Fruit fly (Drosophila melanogaster): Measurements from ENCODE around the gene nmd.

The nmd gene

DNA sequence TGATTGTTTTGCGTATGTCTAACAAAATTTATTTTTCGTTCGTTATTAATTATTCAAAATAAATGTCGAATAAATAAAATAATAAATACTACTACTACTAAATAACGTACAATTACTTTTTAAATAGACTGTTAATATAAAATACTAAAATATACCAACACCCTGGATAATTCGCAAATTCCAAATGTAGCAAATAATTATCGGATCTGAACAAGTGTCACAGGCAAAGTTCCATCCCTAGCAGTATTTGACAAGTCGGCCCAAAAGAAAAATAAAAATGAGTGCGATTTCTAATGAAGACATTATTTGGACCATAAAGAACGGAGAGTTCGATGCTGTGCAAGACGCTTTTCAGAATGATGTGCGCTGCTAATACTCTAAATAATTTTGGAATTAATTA, 37.7 kb upstream of the nmd start, which contains the start of gene CG31715 (continued):
- TF ChIP-seq hth (optimal IDR thresholded peaks at IDR 0.05), result no peak
- no peak for TF ChIP-seq kay (GFP tag; optimal IDR thresholded peaks at IDR 0.05)
- no peak for TF ChIP-seq Fer1 (GFP tag; optimal IDR thresholded peaks at IDR 0.05)
- TF ChIP-seq otp (GFP tag; IDR thresholded peaks at IDR 0.05), result no peak
- TF ChIP-seq CG34422 (GFP tag; IDR thresholded peaks at IDR 0.05), result no peak; the same call in 2 of the 3 replicates
- peak; percentile 18 for TF ChIP-seq gsb-n (tag; optimal IDR thresholded peaks at IDR 0.05)
- no peak for TF ChIP-seq Deaf1 (tag; optimal IDR thresholded peaks at IDR 0.05)
- no peak for TF ChIP-seq org-1 (GFP tag; optimal IDR thresholded peaks at IDR 0.05)
- no peak for TF ChIP-seq CG3838 (GFP tag; optimal IDR thresholded peaks at IDR 0.05)
- TF ChIP-seq ftz-f1 (GFP tag; optimal IDR thresholded peaks at IDR 0.05), result no peak
- TF ChIP-seq Optix (GFP tag; IDR thresholded peaks at IDR 0.05), result no peak
- no peak for TF ChIP-seq bab2 (GFP tag; optimal IDR thresholded peaks at IDR 0.05)
- TF ChIP-seq grn (GFP tag; optimal IDR thresholded peaks at IDR 0.05), result no peak
- no peak for TF ChIP-seq CG14860 (GFP tag; IDR thresholded peaks at IDR 0.05; ENCODE audit: partially characterized antibody)
- TF ChIP-seq Dp (GFP tag; optimal IDR thresholded peaks at IDR 0.05), result peak; percentile 12
- no peak for TF ChIP-seq CG5180 (GFP tag; optimal IDR thresholded peaks at IDR 0.05)
- no peak for TF ChIP-seq Spps (tag; optimal IDR thresholded peaks at IDR 0.05)
- TF ChIP-seq CG15514 (GFP tag; optimal IDR thresholded peaks at IDR 0.05), result peak; percentile 37
- peak; percentile 60; the same call in 1 of the 2 replicates for TF ChIP-seq amos (GFP tag; IDR thresholded peaks at IDR 0.05; ENCODE audit: partially characterized antibody)
- no peak for TF ChIP-seq CG7928 (GFP tag; optimal IDR thresholded peaks at IDR 0.05)
- no peak for TF ChIP-seq slou (GFP tag; optimal IDR thresholded peaks at IDR 0.05)
- TF ChIP-seq sisA (GFP tag; IDR thresholded peaks at IDR 0.05), result no peak
- TF ChIP-seq row (GFP tag; IDR thresholded peaks at IDR 0.05), result peak; percentile 81
- peak; percentile 47; the same call in 1 of the 3 replicates for TF ChIP-seq CG16813 (GFP tag; IDR thresholded peaks at IDR 0.05; ENCODE audit: partially characterized antibody)
- no peak for TF ChIP-seq crc (GFP tag; optimal IDR thresholded peaks at IDR 0.05)
- TF ChIP-seq CG17829 (tag; optimal IDR thresholded peaks at IDR 0.05), result peak; percentile 16
- no peak for TF ChIP-seq pros (GFP tag; optimal IDR thresholded peaks at IDR 0.05)
- TF ChIP-seq CG3995 (GFP tag; optimal IDR thresholded peaks at IDR 0.05), result peak; percentile 23
- TF ChIP-seq CG9609 (GFP tag; optimal IDR thresholded peaks at IDR 0.05), result no peak
- no peak for TF ChIP-seq CG11560 (tag; IDR thresholded peaks at IDR 0.05)
- peak; percentile 4 for TF ChIP-seq CG10979 (tag; optimal IDR thresholded peaks at IDR 0.05)
- no peak for TF ChIP-seq CG12155 (GFP tag; optimal IDR thresholded peaks at IDR 0.05)
- no peak for TF ChIP-seq NC2β (GFP tag; optimal IDR thresholded peaks at IDR 0.05)
- no peak for TF ChIP-seq Ptx1 (GFP tag; IDR thresholded peaks at IDR 0.05)
- peak; percentile 48; the same call in 1 of the 2 replicates for TF ChIP-seq vvl (GFP tag; IDR thresholded peaks at IDR 0.05)
- TF ChIP-seq nerfin-2 (GFP tag; IDR thresholded peaks at IDR 0.05; ENCODE audit: partially characterized antibody), result no peak
- no peak for TF ChIP-seq Dip3 (GFP tag; optimal IDR thresholded peaks at IDR 0.05)
- no peak for TF ChIP-seq Hr78 (GFP tag; optimal IDR thresholded peaks at IDR 0.05)
- TF ChIP-seq Ssrp (tag; optimal IDR thresholded peaks at IDR 0.05), result no peak
- TF ChIP-seq CG12104 (GFP tag; optimal IDR thresholded peaks at IDR 0.05), result no peak
- TF ChIP-seq E2f1 (GFP tag; IDR thresholded peaks at IDR 0.05), result no peak
- TF ChIP-seq Hey (tag; optimal IDR thresholded peaks at IDR 0.05), result no peak
- TF ChIP-seq Dad (GFP tag; optimal IDR thresholded peaks at IDR 0.05), result no peak
- TF ChIP-seq CG11398 (GFP tag; optimal IDR thresholded peaks at IDR 0.05), result no peak
- TF ChIP-seq wek (GFP tag; optimal IDR thresholded peaks at IDR 0.05), result no peak
- peak; percentile 24 for TF ChIP-seq lilli (GFP tag; optimal IDR thresholded peaks at IDR 0.05)
- no peak for TF ChIP-seq CG6654 (GFP tag; optimal IDR thresholded peaks at IDR 0.05)
- no peak for TF ChIP-seq CG18011 (GFP tag; optimal IDR thresholded peaks at IDR 0.05)
- TF ChIP-seq CHES-1-like (GFP tag; optimal IDR thresholded peaks at IDR 0.05), result no peak
- no peak for TF ChIP-seq HmgD (GFP tag; optimal IDR thresholded peaks at IDR 0.05)
- TF ChIP-seq CG30020 (tag; optimal IDR thresholded peaks at IDR 0.05), result peak; percentile 78
- TF ChIP-seq jigr1 (GFP tag; IDR thresholded peaks at IDR 0.05), result no peak
